Worm (Caenorhabditis elegans) whole organism, L2 larva: ENCODE measurements around the gene C09G12.17.

ENCODE experiments used
- aly-2 ChIP-seq: fragments of 150-350 bp; optimal IDR thresholded peaks from 2 replicates; lab custom pipeline; 2014; ENCODE audit warnings: missing biosample characterization, missing genetic modification characterization
- dmd-4 ChIP-seq: sonication (generic microtip); optimal IDR thresholded peaks from 2 replicates; lab custom pipeline; 2017; ENCODE audit warnings: missing biosample characterization, missing genetic modification characterization
- elt-1 ChIP-seq: fragments of 150-350 bp; optimal IDR thresholded peaks from 2 replicates; lab custom pipeline; 2014; ENCODE audit warnings: missing biosample characterization, missing genetic modification characterization
- lin-39 ChIP-seq: fragments of 150-350 bp; optimal IDR thresholded peaks from 2 replicates; lab custom pipeline; 2014; ENCODE audit warnings: missing biosample characterization, missing genetic modification reagents, missing genetic modification characterization
- lsy-2 ChIP-seq, 2 experiments: fragments of 150-350 bp in 1 of 2; sonication (generic microtip) in 1 of 2; optimal IDR thresholded peaks; 2 replicates each; lab custom pipeline; 2014 to 2017; ENCODE audit warnings: missing biosample characterization in 2 of 2, missing genetic modification characterization in 2 of 2
- nhr-25 ChIP-seq: fragments of 150-350 bp; sonication (generic microtip); optimal IDR thresholded peaks from 3 replicates; lab custom pipeline; 2014; ENCODE audit warnings: missing biosample characterization, missing genetic modification characterization
- skn-1 ChIP-seq: sonication (generic microtip); optimal IDR thresholded peaks from 2 replicates; lab custom pipeline; 2017; ENCODE audit warnings: missing biosample characterization, missing genetic modification characterization
- snpc-4 ChIP-seq: fragments of 150-350 bp; optimal IDR thresholded peaks from 2 replicates; lab custom pipeline; 2014; ENCODE audit warnings: missing biosample characterization, missing genetic modification characterization
- unc-39 ChIP-seq: fragments of 150-350 bp; optimal IDR thresholded peaks from 2 replicates; lab custom pipeline; 2014; ENCODE audit warnings: missing biosample characterization, missing genetic modification characterization
- unc-62 ChIP-seq: fragments of 150-350 bp; optimal IDR thresholded peaks from 2 replicates; lab custom pipeline; 2014; ENCODE audit warnings: missing biosample characterization, missing genetic modification reagents, missing genetic modification characterization

DNA sequence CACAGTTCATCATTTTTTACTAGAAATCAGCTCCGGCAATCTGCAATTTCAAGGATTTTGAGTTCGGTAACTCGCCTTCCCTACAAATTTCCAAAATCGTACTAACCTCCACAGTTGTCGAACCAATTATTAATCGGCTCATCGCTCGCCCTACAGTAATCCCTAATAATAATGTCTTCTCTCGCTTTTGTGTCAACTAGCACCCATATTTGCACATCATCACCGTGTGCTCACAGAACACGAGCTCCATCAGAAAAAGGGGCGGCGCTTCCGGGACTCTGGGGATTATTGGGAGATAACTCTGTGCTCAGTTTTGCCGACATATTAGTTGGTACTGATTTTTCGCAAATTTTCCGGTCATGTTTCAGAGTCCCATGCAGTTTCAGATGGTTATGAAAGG, 1.7 kb upstream of the C09G12.17 start, which contains the start of gene ceh-53:
- TF ChIP-seq aly-2 (tag; lab: Kevin White, UChicago) (no peak), lin-39 (tag; lab: Kevin White, UChicago) (no peak), nhr-25 (no peak), unc-62 (no peak), lsy-2 (tag; optimal IDR thresholded peaks at IDR 0.05; lab: Kevin White, UChicago) (no peak), unc-39 (tag; lab: Kevin White, UChicago) (no peak), dmd-4 (no peak), skn-1 (tag; lab: Kevin White, UChicago) (no peak), snpc-4 (no peak), elt-1 (tag; lab: Kevin White, UChicago) (no peak)
